Worm (Caenorhabditis elegans): ENCODE measurements around the gene C53A5.9.

DNA sequence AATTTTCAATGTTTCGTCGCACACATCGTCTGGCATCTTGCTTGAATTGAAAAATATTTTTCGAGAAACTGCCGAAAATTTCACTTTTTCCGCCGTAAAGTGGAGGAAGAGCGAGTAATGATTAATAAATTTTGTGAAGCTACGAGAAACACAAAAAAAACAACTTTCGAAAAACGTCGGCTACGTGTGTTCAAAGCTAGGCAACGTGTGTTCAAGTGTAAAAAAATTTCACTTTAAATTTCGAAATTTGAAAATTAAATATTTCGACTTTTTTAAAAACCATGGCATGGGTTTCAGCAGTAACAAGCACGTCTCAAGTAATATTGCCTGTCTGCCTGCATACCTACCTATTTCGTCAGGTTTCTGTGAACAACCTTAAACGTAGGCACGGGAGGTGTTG is 22.4 kb downstream of the C53A5.9 start, which contains the start of gene tag-191:
- TF ChIP-seq dao-5 (tag; optimal IDR thresholded peaks at IDR 0.05) (no peak), W03F9.2 (tag; optimal IDR thresholded peaks at IDR 0.05) (no peak)
